Fruit fly (Drosophila melanogaster) whole organism, embryonic: ENCODE results near the gene CG8958.

Source experiments
- Adf1 ChIP-seq: fragments of 200-800 bp; sonication (Bioruptor generic); IDR thresholded peaks from 2 replicates; pipeline ENCODE4 v1.3.6; 2022; ENCODE audit warnings: missing biosample characterization, missing genetic modification characterization
- B-H2 ChIP-seq: fragments of 200-800 bp; sonication (Bioruptor generic); optimal IDR thresholded peaks from 2 replicates; lab custom pipeline; 2018; ENCODE audit warnings: missing biosample characterization, mild to moderate bottlenecking, missing genetic modification characterization
- CG10654 ChIP-seq: fragments of 200-800 bp; sonication (Bioruptor generic); optimal IDR thresholded peaks from 2 replicates; lab custom pipeline; 2016; ENCODE audit warnings: missing biosample characterization, missing genetic modification characterization
- CG11085 ChIP-seq: fragments of 200-800 bp; sonication (Bioruptor generic); IDR thresholded peaks from 2 replicates; pipeline ENCODE4 v1.3.6; 2022; ENCODE audit warnings: missing biosample characterization, missing genetic modification characterization
- CG11695 ChIP-seq: fragments of 200-800 bp; sonication (Bioruptor generic); IDR thresholded peaks from 3 replicates; pipeline ENCODE4 v1.3.6; 2022; ENCODE audit warnings: missing biosample characterization, missing genetic modification characterization
- CG11696 ChIP-seq: fragments of 200-800 bp; sonication (Bioruptor generic); IDR thresholded peaks from 2 replicates; pipeline ENCODE4 v1.3.6; 2022; ENCODE audit warnings: missing biosample characterization, missing genetic modification characterization
- CG12659 ChIP-seq: fragments of 200-800 bp; sonication (Bioruptor generic); optimal IDR thresholded peaks from 3 replicates; lab custom pipeline; 2017; ENCODE audit warnings: mild to moderate bottlenecking, missing biosample characterization, missing genetic modification reagents, missing genetic modification characterization
- CG16815 ChIP-seq: fragments of 200-800 bp; sonication (Bioruptor generic); optimal IDR thresholded peaks from 3 replicates; lab custom pipeline; 2017; ENCODE audit warnings: missing biosample characterization, mild to moderate bottlenecking, missing genetic modification characterization
- CG17361 ChIP-seq: fragments of 200-800 bp; sonication (Bioruptor generic); IDR thresholded peaks from 3 replicates; pipeline ENCODE4 v1.3.6; 2022; ENCODE audit warnings: missing biosample characterization, missing genetic modification characterization
- CG17385 ChIP-seq: fragments of 200-800 bp; sonication (Bioruptor generic); optimal IDR thresholded peaks from 3 replicates; lab custom pipeline; 2018; ENCODE audit warnings: missing biosample characterization, mild to moderate bottlenecking, missing genetic modification characterization
- CG1792 ChIP-seq: fragments of 200-800 bp; sonication (Bioruptor generic); optimal IDR thresholded peaks from 2 replicates; lab custom pipeline; 2016; ENCODE audit warnings: missing biosample characterization, missing genetic modification characterization
- CG2202 ChIP-seq: fragments of 200-800 bp; sonication (Bioruptor generic); optimal IDR thresholded peaks from 2 replicates; lab custom pipeline; 2018; ENCODE audit warnings: missing biosample characterization, mild to moderate bottlenecking, missing genetic modification characterization
- CG3838 ChIP-seq: fragments of 200-800 bp; sonication (Bioruptor generic); optimal IDR thresholded peaks from 3 replicates; lab custom pipeline; 2016; ENCODE audit warnings: missing biosample characterization, missing genetic modification characterization
- CG4328 ChIP-seq: fragments of 200-800 bp; sonication (Bioruptor generic); optimal IDR thresholded peaks from 3 replicates; lab custom pipeline; 2017; ENCODE audit warnings: missing biosample characterization, missing genetic modification reagents, missing genetic modification characterization
- CG43689 ChIP-seq: fragments of 200-800 bp; sonication (Bioruptor generic); IDR thresholded peaks from 2 replicates; pipeline ENCODE4 v1.3.6; 2022; ENCODE audit warnings: missing biosample characterization, missing genetic modification characterization
- CG4424 ChIP-seq: fragments of 200-800 bp; sonication (Bioruptor generic); optimal IDR thresholded peaks from 3 replicates; lab custom pipeline; 2016; ENCODE audit warnings: missing biosample characterization, missing genetic modification characterization
- CG5953 ChIP-seq: fragments of 200-800 bp; sonication (Bioruptor generic); IDR thresholded peaks from 2 replicates; pipeline ENCODE4 v1.3.6; 2022; ENCODE audit warnings: missing biosample characterization, missing genetic modification characterization
- CG6813 ChIP-seq: fragments of 200-800 bp; sonication (Bioruptor generic); optimal IDR thresholded peaks from 2 replicates; lab custom pipeline; 2017; ENCODE audit warnings: missing biosample characterization, missing genetic modification characterization, mild to moderate bottlenecking, moderate library complexity, missing genetic modification reagents
- CG8290 ChIP-seq, 3 experiments: fragments of 200-800 bp; sonication (Bioruptor generic); optimal IDR thresholded peaks; 2 replicates each; lab custom pipeline; 2016 to 2019; ENCODE audit warnings: missing biosample characterization in 3 of 3, missing genetic modification characterization in 3 of 3, mild to moderate bottlenecking in 2 of 3, moderate library complexity in 1 of 3
- Dad ChIP-seq: fragments of 200-800 bp; sonication (Bioruptor generic); optimal IDR thresholded peaks from 3 replicates; lab custom pipeline; 2016; ENCODE audit warnings: missing biosample characterization, missing genetic modification characterization
- Dll ChIP-seq: fragments of 200-800 bp; sonication (Bioruptor generic); IDR thresholded peaks from 4 replicates; pipeline ENCODE4 v1.3.6; 2022; ENCODE audit warnings: missing biosample characterization, missing genetic modification characterization; ENCODE audit not compliant: partially characterized antibody
- ERR ChIP-seq: fragments of 200-800 bp; sonication (Bioruptor generic); optimal IDR thresholded peaks from 2 replicates; lab custom pipeline; 2016; ENCODE audit warnings: missing biosample characterization, missing genetic modification characterization
- Gsc ChIP-seq: fragments of 200-800 bp; sonication (Bioruptor generic); IDR thresholded peaks from 2 replicates; pipeline ENCODE4 v1.3.6; 2022; ENCODE audit warnings: missing biosample characterization, missing genetic modification characterization
- Med ChIP-seq: fragments of 200-800 bp; sonication (Bioruptor generic); peaks from one replicate; lab custom pipeline; 2016; ENCODE audit warnings: missing biosample characterization, missing genetic modification characterization, mild to moderate bottlenecking, inconsistent platforms, moderate library complexity
- NC2β ChIP-seq: fragments of 200-800 bp; sonication (Bioruptor generic); optimal IDR thresholded peaks from 2 replicates; lab custom pipeline; 2016; ENCODE audit warnings: missing biosample characterization, missing genetic modification characterization
- Nf-YB ChIP-seq: fragments of 200-800 bp; sonication (Bioruptor generic); optimal IDR thresholded peaks from 3 replicates; lab custom pipeline; 2019; ENCODE audit warnings: missing biosample characterization, mild to moderate bottlenecking, missing genetic modification characterization, moderate library complexity
- Optix ChIP-seq: fragments of 200-800 bp; sonication (Bioruptor generic); IDR thresholded peaks from 3 replicates; pipeline ENCODE4 v1.3.6; 2022; ENCODE audit warnings: missing biosample characterization, missing genetic modification characterization
- Pdp1 ChIP-seq, 2 experiments: fragments of 200-800 bp; sonication (Bioruptor generic); optimal IDR thresholded peaks; 3 replicates each; lab custom pipeline; 2016; ENCODE audit warnings: missing biosample characterization in 2 of 2, missing genetic modification characterization in 2 of 2, mild to moderate bottlenecking in 1 of 2, moderate library complexity in 1 of 2
- Sry-β ChIP-seq: fragments of 200-800 bp; sonication (Bioruptor generic); optimal IDR thresholded peaks from 2 replicates; lab custom pipeline; 2018; ENCODE audit warnings: missing biosample characterization, mild to moderate bottlenecking, missing genetic modification characterization, moderate library complexity
- Stat92E ChIP-seq, 3 experiments: fragments of >200 bp in 2 of 3; fragments of 200-800 bp in 1 of 3; sonication (Bioruptor generic) in 1 of 3; optimal IDR thresholded peaks; 2 replicates each; lab custom pipeline; 2017 to 2019; ENCODE audit warnings: missing biosample characterization in 3 of 3, missing genetic modification characterization in 3 of 3, mild to moderate bottlenecking in 1 of 3, moderate library complexity in 1 of 3
- TFAM ChIP-seq: fragments of 200-800 bp; sonication (Bioruptor generic); optimal IDR thresholded peaks from 2 replicates; lab custom pipeline; 2017; ENCODE audit warnings: missing biosample characterization, missing genetic modification characterization, inconsistent platforms
- ap ChIP-seq: fragments of 200-800 bp; sonication (Bioruptor generic); IDR thresholded peaks from 2 replicates; pipeline ENCODE4 v1.3.6; 2022; ENCODE audit warnings: missing biosample characterization, missing genetic modification characterization
- ara ChIP-seq: fragments of 200-800 bp; sonication (Bioruptor generic); IDR thresholded peaks from 2 replicates; pipeline ENCODE4 v1.3.6; 2022; ENCODE audit warnings: missing biosample characterization, missing genetic modification characterization
- bab2 ChIP-seq: fragments of 200-800 bp; sonication (Bioruptor generic); optimal IDR thresholded peaks from 2 replicates; lab custom pipeline; 2016; ENCODE audit warnings: missing biosample characterization, missing genetic modification characterization
- fru ChIP-seq: fragments of >200 bp; optimal IDR thresholded peaks from 2 replicates; lab custom pipeline; 2017
- gfzf ChIP-seq: fragments of 200-800 bp; sonication (Bioruptor generic); optimal IDR thresholded peaks from 2 replicates; lab custom pipeline; 2016; ENCODE audit warnings: missing biosample characterization, mild to moderate bottlenecking, missing genetic modification characterization, moderate library complexity
- jumu ChIP-seq: fragments of 200-800 bp; sonication (Bioruptor generic); optimal IDR thresholded peaks from 3 replicates; lab custom pipeline; 2016; ENCODE audit warnings: missing biosample characterization, missing genetic modification characterization
- luna ChIP-seq: fragments of 200-800 bp; sonication (Bioruptor generic); optimal IDR thresholded peaks from 2 replicates; lab custom pipeline; 2016; ENCODE audit warnings: missing biosample characterization, missing genetic modification characterization
- org-1 ChIP-seq: fragments of 200-800 bp; sonication (Bioruptor generic); optimal IDR thresholded peaks from 2 replicates; lab custom pipeline; 2017; ENCODE audit warnings: missing biosample characterization, missing genetic modification characterization
- phol ChIP-seq: fragments of 200-800 bp; sonication (Bioruptor generic); optimal IDR thresholded peaks from 3 replicates; lab custom pipeline; 2018; ENCODE audit warnings: missing biosample characterization, mild to moderate bottlenecking, missing genetic modification characterization, moderate library complexity
- salm ChIP-seq: fragments of 200-800 bp; sonication (Bioruptor generic); optimal IDR thresholded peaks from 2 replicates; lab custom pipeline; 2018; ENCODE audit warnings: missing biosample characterization, mild to moderate bottlenecking, missing genetic modification characterization
- sens ChIP-seq: fragments of 200-800 bp; sonication (Bioruptor generic); peaks from one replicate; lab custom pipeline; 2016; ENCODE audit warnings: missing biosample characterization, missing genetic modification characterization
- sim ChIP-seq: fragments of 200-800 bp; sonication (Bioruptor generic); IDR thresholded peaks from 2 replicates; pipeline ENCODE4 v1.3.6; 2022; ENCODE audit warnings: missing biosample characterization, missing genetic modification characterization
- slbo ChIP-seq: fragments of 200-800 bp; sonication (Bioruptor generic); IDR thresholded peaks from 2 replicates; pipeline ENCODE4 v1.3.6; 2022; ENCODE audit warnings: missing biosample characterization, missing genetic modification characterization
- so ChIP-seq: fragments of 200-800 bp; sonication (Bioruptor generic); IDR thresholded peaks from 3 replicates; pipeline ENCODE4 v1.3.6; 2022; ENCODE audit warnings: missing biosample characterization, missing genetic modification characterization
- stc ChIP-seq: fragments of 200-800 bp; sonication (Bioruptor generic); IDR thresholded peaks from 2 replicates; pipeline ENCODE4 v1.3.6; 2022; ENCODE audit warnings: missing biosample characterization, missing genetic modification characterization
- sug ChIP-seq: fragments of 200-800 bp; optimal IDR thresholded peaks from 2 replicates; lab custom pipeline; 2019; ENCODE audit warnings: missing biosample characterization, mild to moderate bottlenecking, missing genetic modification characterization, moderate library complexity
- trh ChIP-seq: fragments of 200-800 bp; sonication (Bioruptor generic); optimal IDR thresholded peaks from 2 replicates; lab custom pipeline; 2016; ENCODE audit warnings: missing biosample characterization, missing genetic modification characterization
- ttk ChIP-seq: fragments of 200-800 bp; sonication (Bioruptor generic); IDR thresholded peaks from 2 replicates; pipeline ENCODE4 v2.1.2; 2022; ENCODE audit warnings: missing biosample characterization, missing genetic modification characterization
- unpg ChIP-seq: fragments of 200-800 bp; sonication (Bioruptor generic); optimal IDR thresholded peaks from 3 replicates; lab custom pipeline; 2018; ENCODE audit warnings: missing biosample characterization, mild to moderate bottlenecking, missing genetic modification characterization, moderate library complexity

Gene CG8958

dm6 chrX:16085865-16086592 is 3.0 kb downstream of the CG8958 start (continued):
- no peak for TF ChIP-seq Stat92E (GFP tag; optimal IDR thresholded peaks at IDR 0.05; lab: Kevin White, UChicago)
- TF ChIP-seq Nf-YB (GFP tag; lab: Kevin White, UChicago), result no peak
- no peak for TF ChIP-seq sug
- no peak for TF ChIP-seq ERR
- peak; percentile 33 for TF ChIP-seq org-1 (GFP tag; lab: Kevin White, UChicago)
- no peak for TF ChIP-seq CG8290 (GFP tag; optimal IDR thresholded peaks at IDR 0.05; lab: Kevin White, UChicago)
- TF ChIP-seq CG8290 (tag; optimal IDR thresholded peaks at IDR 0.05; lab: Kevin White, UChicago), result no peak
- no peak for TF ChIP-seq CG43689 (GFP tag; lab: Robert Waterston, UW)
- no peak for TF ChIP-seq Optix (GFP tag; lab: Robert Waterston, UW)
- no peak for TF ChIP-seq Dll (GFP tag; lab: Robert Waterston, UW)
- TF ChIP-seq CG11696 (GFP tag; lab: Robert Waterston, UW), result no peak
- TF ChIP-seq sens (GFP tag; lab: Kevin White, UChicago), result peak; percentile 82
- no peak for TF ChIP-seq jumu (GFP tag; lab: Kevin White, UChicago)
- TF ChIP-seq fru (lab: Kevin White, UChicago), result no peak
- no peak for TF ChIP-seq bab2 (GFP tag; lab: Kevin White, UChicago)
- no peak for TF ChIP-seq ap (GFP tag; lab: Robert Waterston, UW)
- no peak; the same call in 2 of the 3 replicates for TF ChIP-seq CG17361 (GFP tag; lab: Robert Waterston, UW)
- no peak for TF ChIP-seq ara (GFP tag; lab: Robert Waterston, UW)
- TF ChIP-seq CG5953, result no peak
- TF ChIP-seq Gsc (GFP tag; lab: Robert Waterston, UW), result no peak
- no peak for TF ChIP-seq slbo (GFP tag; lab: Robert Waterston, UW)
- no peak for TF ChIP-seq CG1792 (GFP tag; lab: Kevin White, UChicago)
- no peak for TF ChIP-seq Adf1 (GFP tag; lab: Robert Waterston, UW)
- TF ChIP-seq CG17385 (GFP tag; lab: Kevin White, UChicago), result peak; percentile 28
- no peak for TF ChIP-seq salm (tag; lab: Kevin White, UChicago)
- no peak for TF ChIP-seq stc (GFP tag; lab: Robert Waterston, UW)
- no peak for TF ChIP-seq TFAM (GFP tag; lab: Kevin White, UChicago)
- TF ChIP-seq NC2β, result no peak
- TF ChIP-seq Med (GFP tag; lab: Kevin White, UChicago), result peak; percentile 75
- TF ChIP-seq CG4424 (GFP tag; lab: Kevin White, UChicago), result peak; percentile 30
- no peak for TF ChIP-seq gfzf (GFP tag; lab: Kevin White, UChicago)
- no peak for TF ChIP-seq CG16815
- no peak for TF ChIP-seq ttk (GFP tag; lab: Robert Waterston, UW)
- no peak for TF ChIP-seq luna (GFP tag; lab: Kevin White, UChicago)
- TF ChIP-seq CG10654 (GFP tag; lab: Kevin White, UChicago), result no peak
- no peak for TF ChIP-seq B-H2 (GFP tag; lab: Kevin White, UChicago)
- TF ChIP-seq Pdp1 (GFP tag; optimal IDR thresholded peaks at IDR 0.05; lab: Kevin White, UChicago), result peak in 1 of 2 experiments; percentile 4
- TF ChIP-seq Dad, result no peak
- TF ChIP-seq phol (tag; lab: Kevin White, UChicago), result peak; percentile 38
- TF ChIP-seq unpg (GFP tag; lab: Kevin White, UChicago), result no peak
- no peak for TF ChIP-seq CG11085 (GFP tag; lab: Robert Waterston, UW)
- peak; percentile 35 for TF ChIP-seq CG12659
- no peak for TF ChIP-seq Sry-β (GFP tag; lab: Kevin White, UChicago)
- no peak for TF ChIP-seq trh
- TF ChIP-seq sim (GFP tag; lab: Robert Waterston, UW), result no peak
- no peak for TF ChIP-seq CG6813
- no peak for TF ChIP-seq CG3838 (GFP tag; lab: Kevin White, UChicago)
- TF ChIP-seq so (GFP tag; lab: Robert Waterston, UW), result no peak
- peak; percentile 59; the same call in 2 of the 3 replicates for TF ChIP-seq CG11695
- TF ChIP-seq CG4328 (GFP tag; lab: Kevin White, UChicago), result no peak
- TF ChIP-seq CG2202 (tag; lab: Kevin White, UChicago), result no peak
